Fruit fly (Drosophila melanogaster) whole organism, embryonic: Measurements from ENCODE around the gene CG14406.
A peak's percentile ranks its signal among the peaks of the same experiment; 100 is the strongest.

ENCODE experiments used
- Adf1 ChIP-seq: fragments of 200-800 bp; sonication (Bioruptor generic); IDR thresholded peaks from 2 replicates; pipeline ENCODE4 v1.3.6; 2022; ENCODE audit warnings: missing biosample characterization, missing genetic modification characterization
- Aef1 ChIP-seq: fragments of 200-800 bp; sonication (Bioruptor generic); IDR thresholded peaks from 3 replicates; pipeline ENCODE4 v1.3.6; 2022; ENCODE audit warnings: missing biosample characterization, missing genetic modification characterization
- Antp ChIP-seq: fragments of 200-800 bp; sonication (Bioruptor generic); optimal IDR thresholded peaks from 3 replicates; lab custom pipeline; 2016; ENCODE audit warnings: missing biosample characterization, missing genetic modification characterization
- Bgb ChIP-seq: fragments of 200-800 bp; sonication (Bioruptor generic); IDR thresholded peaks from 2 replicates; pipeline ENCODE4 v1.3.6; 2022; ENCODE audit warnings: missing biosample characterization, missing genetic modification characterization; ENCODE audit not compliant: partially characterized antibody
- C15 ChIP-seq: fragments of 200-800 bp; sonication (Bioruptor generic); IDR thresholded peaks from 3 replicates; pipeline ENCODE4 v1.3.6; 2022; ENCODE audit warnings: missing biosample characterization, missing genetic modification characterization
- CG10959 ChIP-seq: fragments of 200-800 bp; sonication (Bioruptor generic); IDR thresholded peaks from 2 replicates; pipeline ENCODE4 v1.3.6; 2022; ENCODE audit warnings: missing biosample characterization, missing genetic modification characterization
- CG12104 ChIP-seq: fragments of 200-800 bp; sonication (Bioruptor generic); optimal IDR thresholded peaks from 3 replicates; lab custom pipeline; 2016; ENCODE audit warnings: missing biosample characterization, missing genetic modification characterization
- CG14050 ChIP-seq: fragments of 200-800 bp; sonication (Bioruptor generic); IDR thresholded peaks from 3 replicates; pipeline ENCODE4 v1.3.6; 2022; ENCODE audit warnings: missing biosample characterization, missing genetic modification characterization
- CG14441 ChIP-seq: fragments of 200-800 bp; sonication (Bioruptor generic); IDR thresholded peaks from 2 replicates; pipeline ENCODE4 v1.3.6; 2022; ENCODE audit warnings: missing biosample characterization, missing genetic modification characterization
- CG15479 ChIP-seq: fragments of 200-800 bp; sonication (Bioruptor generic); optimal IDR thresholded peaks from 3 replicates; lab custom pipeline; 2019; ENCODE audit warnings: missing biosample characterization, mild to moderate bottlenecking, missing genetic modification characterization, moderate library complexity
- CG15601 ChIP-seq: fragments of 200-800 bp; sonication (Bioruptor generic); optimal IDR thresholded peaks from 3 replicates; lab custom pipeline; 2019; ENCODE audit warnings: missing biosample characterization, mild to moderate bottlenecking, missing genetic modification characterization, moderate library complexity
- CG16863 ChIP-seq: fragments of 200-800 bp; sonication (Bioruptor generic); optimal IDR thresholded peaks from 3 replicates; lab custom pipeline; 2016; ENCODE audit warnings: missing biosample characterization, missing genetic modification characterization
- CG17612 ChIP-seq: fragments of 200-800 bp; sonication (Bioruptor generic); IDR thresholded peaks from 2 replicates; pipeline ENCODE4 v1.3.6; 2022; ENCODE audit warnings: missing biosample characterization, missing genetic modification characterization
- CG2120 ChIP-seq: fragments of 200-800 bp; sonication (Bioruptor generic); optimal IDR thresholded peaks from 3 replicates; lab custom pipeline; 2016; ENCODE audit warnings: missing biosample characterization, missing genetic modification characterization
- CG30431 ChIP-seq: fragments of 200-800 bp; sonication (Bioruptor generic); optimal IDR thresholded peaks from 2 replicates; lab custom pipeline; 2017; ENCODE audit warnings: missing biosample characterization, missing genetic modification characterization
- CG32532 ChIP-seq: fragments of 200-800 bp; sonication (Bioruptor generic); IDR thresholded peaks from 2 replicates; pipeline ENCODE4 v1.3.6; 2022; ENCODE audit warnings: missing biosample characterization, missing genetic modification characterization
- CG34224 ChIP-seq: fragments of 200-800 bp; sonication (Bioruptor generic); IDR thresholded peaks from 3 replicates; pipeline ENCODE4 v1.3.6; 2022; ENCODE audit warnings: missing biosample characterization, missing genetic modification characterization; ENCODE audit not compliant: partially characterized antibody
- CG6654 ChIP-seq: fragments of 200-800 bp; sonication (Bioruptor generic); optimal IDR thresholded peaks from 2 replicates; lab custom pipeline; 2017; ENCODE audit warnings: missing biosample characterization, mild to moderate bottlenecking, missing genetic modification characterization
- CG6791 ChIP-seq: fragments of 200-800 bp; sonication (Bioruptor generic); IDR thresholded peaks from 3 replicates; pipeline ENCODE4 v1.3.6; 2022; ENCODE audit warnings: missing biosample characterization, missing genetic modification characterization; ENCODE audit not compliant: partially characterized antibody
- CG7987 ChIP-seq: fragments of 200-800 bp; sonication (Bioruptor generic); optimal IDR thresholded peaks from 2 replicates; lab custom pipeline; 2018; ENCODE audit warnings: missing biosample characterization, mild to moderate bottlenecking, missing genetic modification characterization, moderate library complexity
- CG8359 ChIP-seq: fragments of 200-800 bp; sonication (Bioruptor generic); optimal IDR thresholded peaks from 2 replicates; lab custom pipeline; 2017; ENCODE audit warnings: missing biosample characterization, mild to moderate bottlenecking, missing genetic modification characterization, borderline replicate concordance
- CHES-1-like ChIP-seq: fragments of 200-800 bp; sonication (Bioruptor generic); optimal IDR thresholded peaks from 2 replicates; lab custom pipeline; 2016; ENCODE audit warnings: missing biosample characterization, missing genetic modification characterization
- Dad ChIP-seq: fragments of 200-800 bp; sonication (Bioruptor generic); optimal IDR thresholded peaks from 3 replicates; lab custom pipeline; 2016; ENCODE audit warnings: missing biosample characterization, missing genetic modification characterization
- Hmr ChIP-seq: fragments of 200-800 bp; sonication (Bioruptor generic); optimal IDR thresholded peaks from 3 replicates; lab custom pipeline; 2017; ENCODE audit warnings: mild to moderate bottlenecking, missing biosample characterization, missing genetic modification reagents, missing genetic modification characterization
- Hr3 ChIP-seq: fragments of 200-800 bp; sonication (Bioruptor generic); optimal IDR thresholded peaks from 3 replicates; lab custom pipeline; 2016; ENCODE audit warnings: missing biosample characterization, missing genetic modification characterization
- Lim3 ChIP-seq: fragments of 200-800 bp; sonication (Bioruptor generic); IDR thresholded peaks from 2 replicates; pipeline ENCODE4 v1.3.6; 2022; ENCODE audit warnings: missing biosample characterization, missing genetic modification characterization
- Myb ChIP-seq: fragments of 200-800 bp; sonication (Bioruptor generic); optimal IDR thresholded peaks from 2 replicates; lab custom pipeline; 2016; ENCODE audit warnings: missing biosample characterization, missing genetic modification characterization
- NC2α ChIP-seq: fragments of 200-800 bp; sonication (Bioruptor generic); optimal IDR thresholded peaks from 2 replicates; lab custom pipeline; 2016; ENCODE audit warnings: missing biosample characterization, missing genetic modification characterization
- NC2β ChIP-seq: fragments of 200-800 bp; sonication (Bioruptor generic); optimal IDR thresholded peaks from 2 replicates; lab custom pipeline; 2016; ENCODE audit warnings: missing biosample characterization, missing genetic modification characterization
- Sin3A ChIP-seq: fragments of >200 bp; optimal IDR thresholded peaks from 2 replicates; lab custom pipeline; 2018
- Sry-β ChIP-seq: fragments of 200-800 bp; sonication (Bioruptor generic); optimal IDR thresholded peaks from 2 replicates; lab custom pipeline; 2018; ENCODE audit warnings: missing biosample characterization, mild to moderate bottlenecking, missing genetic modification characterization, moderate library complexity
- Usf ChIP-seq: fragments of 200-800 bp; sonication (Bioruptor generic); optimal IDR thresholded peaks from 2 replicates; lab custom pipeline; 2017; ENCODE audit warnings: missing genotype, missing biosample characterization, missing genetic modification characterization
- Vsx1 ChIP-seq: fragments of 200-800 bp; sonication (Bioruptor generic); optimal IDR thresholded peaks from 2 replicates; lab custom pipeline; 2017; ENCODE audit warnings: missing biosample characterization, mild to moderate bottlenecking, missing genetic modification characterization, missing genetic modification reagents
- Xbp1 ChIP-seq: fragments of 200-800 bp; sonication (Bioruptor generic); optimal IDR thresholded peaks from 3 replicates; lab custom pipeline; 2016; ENCODE audit warnings: missing biosample characterization, mild to moderate bottlenecking, missing genetic modification characterization
- ap ChIP-seq: fragments of 200-800 bp; sonication (Bioruptor generic); IDR thresholded peaks from 2 replicates; pipeline ENCODE4 v1.3.6; 2022; ENCODE audit warnings: missing biosample characterization, missing genetic modification characterization
- danr ChIP-seq: fragments of 200-800 bp; sonication (Bioruptor generic); IDR thresholded peaks from 2 replicates; pipeline ENCODE4 v1.3.6; 2022; ENCODE audit warnings: missing biosample characterization, missing genetic modification characterization
- dmrt99B ChIP-seq: fragments of 200-800 bp; sonication (Bioruptor generic); optimal IDR thresholded peaks from 2 replicates; lab custom pipeline; 2018; ENCODE audit warnings: missing biosample characterization, mild to moderate bottlenecking, missing genetic modification characterization, moderate library complexity
- emc ChIP-seq: fragments of 200-800 bp; sonication (Bioruptor generic); optimal IDR thresholded peaks from 2 replicates; lab custom pipeline; 2016; ENCODE audit warnings: missing biosample characterization, missing genetic modification characterization
- otp ChIP-seq: fragments of 200-800 bp; sonication (Bioruptor generic); IDR thresholded peaks from 3 replicates; pipeline ENCODE4, ENCODE4 v1.3.6; 2022; ENCODE audit warnings: missing biosample characterization, missing genetic modification characterization
- pb ChIP-seq: fragments of 200-800 bp; sonication (Bioruptor generic); optimal IDR thresholded peaks from 3 replicates; lab custom pipeline; 2016; ENCODE audit warnings: missing biosample characterization, missing genetic modification characterization
- repo ChIP-seq: fragments of 200-800 bp; sonication (Bioruptor generic); optimal IDR thresholded peaks from 2 replicates; lab custom pipeline; 2016; ENCODE audit warnings: missing biosample characterization, missing genetic modification characterization
- rib ChIP-seq: fragments of 200-800 bp; sonication (Bioruptor generic); IDR thresholded peaks from 2 replicates; pipeline ENCODE4 v1.3.6; 2022; ENCODE audit warnings: missing biosample characterization, missing genetic modification characterization
- row ChIP-seq: fragments of 200-800 bp; sonication (Bioruptor generic); IDR thresholded peaks from 3 replicates; pipeline ENCODE4 v1.3.6; 2022; ENCODE audit warnings: missing biosample characterization, missing genetic modification characterization
- salm ChIP-seq: fragments of 200-800 bp; sonication (Bioruptor generic); optimal IDR thresholded peaks from 2 replicates; lab custom pipeline; 2018; ENCODE audit warnings: missing biosample characterization, mild to moderate bottlenecking, missing genetic modification characterization
- scrt ChIP-seq: fragments of 200-800 bp; sonication (Bioruptor generic); optimal IDR thresholded peaks from 2 replicates; lab custom pipeline; 2018; ENCODE audit warnings: missing biosample characterization, mild to moderate bottlenecking, missing genetic modification characterization, moderate library complexity
- stwl ChIP-seq: fragments of 200-800 bp; sonication (Bioruptor generic); optimal IDR thresholded peaks from 3 replicates; lab custom pipeline; 2018; ENCODE audit warnings: missing biosample characterization, mild to moderate bottlenecking, missing genetic modification characterization, moderate library complexity
- ttk ChIP-seq: fragments of 200-800 bp; sonication (Bioruptor generic); IDR thresholded peaks from 2 replicates; pipeline ENCODE4 v2.1.2; 2022; ENCODE audit warnings: missing biosample characterization, missing genetic modification characterization
- tup ChIP-seq: fragments of 200-800 bp; sonication (Bioruptor generic); optimal IDR thresholded peaks from 2 replicates; lab custom pipeline; 2016; ENCODE audit warnings: missing biosample characterization, mild to moderate bottlenecking, missing genetic modification characterization, moderate library complexity
- wek ChIP-seq: fragments of 200-800 bp; sonication (Bioruptor generic); optimal IDR thresholded peaks from 3 replicates; lab custom pipeline; 2018; ENCODE audit warnings: missing biosample characterization, mild to moderate bottlenecking, missing genetic modification characterization, moderate library complexity

Gene CG14406

dm6 chrX:14950273-14951272, 39.9 kb upstream of the CG14406 start (continued):
- TF ChIP-seq CG17612 (GFP tag; lab: Robert Waterston, UW) (peak; percentile 68; the same call in 1 of the 2 replicates), Adf1 (GFP tag; lab: Robert Waterston, UW) (peak; percentile 68), Bgb (peak; percentile 20; the same call in 1 of the 2 replicates), ap (peak; percentile 85), CG14441 (peak; percentile 83), scrt (GFP tag; lab: Kevin White, UChicago) (peak; percentile 78), Aef1 (GFP tag; lab: Robert Waterston, UW) (peak; percentile 81), repo (peak; percentile 12), CG15479 (GFP tag; lab: Kevin White, UChicago) (peak; percentile 69), Myb (GFP tag; lab: Kevin White, UChicago) (peak; percentile 36), pb (peak; percentile 62), CG12104 (GFP tag; lab: Kevin White, UChicago) (peak; percentile 90), Vsx1 (GFP tag; lab: Kevin White, UChicago) (peak; percentile 72), NC2α (GFP tag; lab: Kevin White, UChicago) (peak; percentile 80), Hr3 (GFP tag; lab: Kevin White, UChicago) (peak; percentile 94), CG34224 (no peak), Sin3A (lab: Kevin White, UChicago) (no peak), salm (peak; percentile 92), Sry-β (GFP tag; lab: Kevin White, UChicago) (peak; percentile 73), Usf (peak; percentile 85), CG15601 (tag; lab: Kevin White, UChicago) (peak; percentile 97), dmrt99B (tag; lab: Kevin White, UChicago) (peak; percentile 97), ttk (GFP tag; lab: Robert Waterston, UW) (peak; percentile 87), CG32532 (peak; percentile 79), CG8359 (peak; percentile 92), CG30431 (GFP tag; lab: Kevin White, UChicago) (peak; percentile 92), Hmr (GFP tag; lab: Kevin White, UChicago) (peak; percentile 84), CG2120 (GFP tag; lab: Kevin White, UChicago) (peak; percentile 73), CG14050 (GFP tag; lab: Robert Waterston, UW) (peak; percentile 86), CHES-1-like (peak; percentile 68), wek (GFP tag; lab: Kevin White, UChicago) (peak; percentile 58), Dad (peak; percentile 66), Xbp1 (GFP tag; lab: Kevin White, UChicago) (peak; percentile 93), Lim3 (GFP tag; lab: Robert Waterston, UW) (peak; percentile 74), CG6791 (GFP tag; lab: Robert Waterston, UW) (peak; percentile 53; the same call in 1 of the 3 replicates), otp (peak; percentile 82), row (peak; percentile 93), CG6654 (peak; percentile 77), danr (GFP tag; lab: Robert Waterston, UW) (peak; percentile 67), CG10959 (GFP tag; lab: Robert Waterston, UW) (peak; percentile 89), stwl (tag; lab: Kevin White, UChicago) (peak; percentile 41), NC2β (GFP tag; lab: Kevin White, UChicago) (peak; percentile 81), rib (GFP tag; lab: Robert Waterston, UW) (no peak), tup (GFP tag; lab: Kevin White, UChicago) (peak; percentile 49), CG16863 (GFP tag; lab: Kevin White, UChicago) (peak; percentile 85), Antp (peak; percentile 59), C15 (peak; percentile 55; the same call in 1 of the 3 replicates), emc (GFP tag; lab: Kevin White, UChicago) (no peak), CG7987 (peak; percentile 71)
